Fruit fly (Drosophila melanogaster) whole organism, larva: ENCODE results near the gene CG42832.
"Not testable (repeated sequence)": the region's sequence is repeated elsewhere in the genome, so short reads cannot be mapped to it uniquely, and the experiment has no call there.

Experiments
- noc ChIP-seq: fragments of 200-800 bp; sonication (Bioruptor generic); optimal IDR thresholded peaks from 3 replicates; lab custom pipeline; 2019; ENCODE audit warnings: missing biosample characterization, mild to moderate bottlenecking, missing genetic modification characterization, moderate library complexity

Gene CG42832

DNA sequence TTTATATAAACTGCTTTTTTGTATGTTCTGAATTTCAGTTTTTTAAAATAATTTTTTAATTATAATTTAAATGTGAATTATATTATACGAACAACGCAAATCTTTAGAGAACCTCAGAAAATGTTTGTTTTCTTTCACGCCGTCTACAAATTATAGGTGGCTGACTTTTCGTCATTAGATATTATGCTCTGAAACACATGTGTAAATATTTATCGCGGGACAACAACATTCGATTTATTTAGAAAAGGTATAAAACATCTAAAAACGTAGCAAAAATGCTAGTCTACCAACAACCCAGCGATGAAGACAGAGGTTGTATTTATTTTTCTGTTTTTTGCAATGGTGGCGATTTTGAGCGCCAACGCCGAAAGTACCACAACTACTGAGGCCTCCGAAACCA is at the start of gene CG42832:
Gene CG42832, plus strand, starts transcription at position 301 of the 400 bp plus-strand sequence.
- no peak for TF ChIP-seq noc (tag; lab: Kevin White, UChicago)

DNA sequence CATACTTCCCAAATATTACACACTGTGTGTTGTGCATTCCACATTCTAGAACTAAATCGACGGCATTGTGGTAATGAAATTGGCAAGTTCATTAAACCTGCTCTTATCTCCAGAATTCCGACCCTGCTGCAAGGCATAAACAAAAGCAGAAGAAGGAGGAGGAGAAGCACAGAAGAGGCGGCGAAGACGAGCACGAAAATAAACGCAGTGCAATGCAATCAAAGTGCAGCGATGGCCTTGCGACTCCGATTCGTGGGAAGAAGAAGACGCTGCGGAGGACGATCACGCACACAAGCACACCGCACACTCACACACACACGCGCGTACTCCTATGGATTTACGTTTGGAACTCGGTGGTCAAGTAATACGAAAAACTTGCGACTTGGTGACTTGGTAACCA is 49.0 kb upstream of the CG42832 start:
- no peak for TF ChIP-seq noc (tag; lab: Kevin White, UChicago)

DNA sequence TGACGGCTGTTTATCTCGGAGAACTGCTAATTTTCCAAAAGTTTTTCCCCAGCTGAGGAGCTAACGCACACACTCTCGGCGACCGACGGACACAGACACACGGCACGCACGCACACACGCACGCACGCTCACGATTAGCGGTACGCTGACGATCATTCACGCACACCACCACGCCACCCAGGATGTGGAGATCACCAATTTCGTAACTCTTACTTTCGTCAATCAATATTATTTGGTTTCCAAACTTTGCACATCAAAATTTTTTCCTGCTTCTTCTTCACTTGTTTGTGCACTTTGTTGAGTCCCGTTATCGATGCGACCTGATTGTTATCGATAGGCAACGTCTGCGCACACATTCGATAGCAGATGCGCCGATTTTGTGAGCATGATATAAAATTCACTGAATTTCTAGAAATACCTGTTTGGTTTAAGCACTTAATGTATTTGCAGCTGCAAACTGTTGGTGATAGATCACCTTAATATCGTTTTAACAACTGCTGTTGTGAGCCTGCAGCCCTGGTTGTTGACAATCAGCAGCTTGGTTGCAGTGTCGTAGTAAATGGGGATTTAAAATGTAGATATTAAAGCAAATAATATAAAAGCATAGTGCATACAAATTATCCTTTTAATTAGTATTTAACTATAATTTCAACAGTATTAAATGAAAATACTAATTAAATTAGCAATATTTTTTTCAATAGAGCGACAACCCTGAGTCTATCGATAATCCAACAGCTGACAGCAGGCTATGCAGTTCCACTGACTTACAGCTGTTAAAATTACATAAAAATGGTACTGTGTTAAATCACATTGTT is 47.8 kb upstream of the CG42832 start, which contains the start of the genes CG7394 and Mob2:
Gene CG7394, plus strand, starts transcription at position 51 of the 815 bp plus-strand sequence.
Gene Mob2, minus strand, starts transcription at position 288 of the 815 bp plus-strand sequence.
- peak; percentile 88 for TF ChIP-seq noc (tag; lab: Kevin White, UChicago)

- TF ChIP-seq noc (tag; lab: Kevin White, UChicago), result no peak
Observed at dm6 chr3L:11563972-11564533, 45.9 kb upstream of the CG42832 start, which contains the start of the genes CG46412 and CG33267. CG46412 (minus strand) TSS chr3L:11564072. CG33267 (plus strand) TSS chr3L:11564483.

DNA sequence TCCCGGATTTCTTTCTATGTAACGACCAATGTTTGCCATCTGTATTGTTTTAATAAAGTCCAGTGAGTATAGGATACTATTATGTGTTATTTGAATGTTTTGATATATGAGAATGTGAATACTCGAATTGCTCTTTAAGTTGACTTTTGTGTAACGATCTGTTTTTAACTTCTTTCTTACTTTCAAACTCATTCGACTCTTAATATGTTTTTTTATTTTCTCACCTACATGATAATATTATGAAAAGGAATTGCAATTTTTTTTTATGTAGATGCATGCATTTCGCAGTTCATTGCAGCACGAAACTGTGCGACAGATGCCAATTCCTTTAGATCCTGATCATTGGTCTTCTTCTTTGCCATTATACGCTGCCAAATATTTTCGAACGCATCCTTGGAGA is 35.4 kb upstream of the CG42832 start, which contains the start of gene CG33490:
Gene CG33490, minus strand, starts transcription at position 101 of the 400 bp plus-strand sequence.
- TF ChIP-seq noc (tag; lab: Kevin White, UChicago), result no peak

dm6 chr3L:11576944-11577343 is 33.0 kb upstream of the CG42832 start, which contains the start of gene CG33489:
CG33489 (minus strand) TSS chr3L:11577044.
- TF ChIP-seq noc (tag; lab: Kevin White, UChicago), result not testable (repeated sequence)

DNA sequence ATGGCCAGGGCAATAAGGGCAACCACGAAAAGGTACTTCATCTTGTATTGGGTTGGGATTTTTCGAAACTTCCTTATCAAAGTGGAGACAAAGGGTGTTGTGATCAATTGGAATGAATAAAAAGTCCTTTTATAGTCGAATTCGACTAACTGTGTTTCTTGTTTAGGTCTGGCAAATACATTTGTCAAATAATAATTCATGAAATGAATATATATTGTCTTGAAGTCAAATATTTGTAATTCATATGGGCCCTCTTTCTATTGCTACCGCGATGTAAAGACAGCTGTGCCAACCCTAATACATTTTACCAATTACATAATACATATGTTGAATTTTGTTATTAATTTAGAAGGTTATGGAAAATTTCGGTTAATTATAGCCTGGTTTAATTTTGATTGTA is 32.5 kb upstream of the CG42832 start, which contains the start of gene CG33271:
Gene CG33271, minus strand, starts transcription at position 101 of the 400 bp plus-strand sequence.
- no peak for TF ChIP-seq noc (tag; lab: Kevin White, UChicago)

DNA sequence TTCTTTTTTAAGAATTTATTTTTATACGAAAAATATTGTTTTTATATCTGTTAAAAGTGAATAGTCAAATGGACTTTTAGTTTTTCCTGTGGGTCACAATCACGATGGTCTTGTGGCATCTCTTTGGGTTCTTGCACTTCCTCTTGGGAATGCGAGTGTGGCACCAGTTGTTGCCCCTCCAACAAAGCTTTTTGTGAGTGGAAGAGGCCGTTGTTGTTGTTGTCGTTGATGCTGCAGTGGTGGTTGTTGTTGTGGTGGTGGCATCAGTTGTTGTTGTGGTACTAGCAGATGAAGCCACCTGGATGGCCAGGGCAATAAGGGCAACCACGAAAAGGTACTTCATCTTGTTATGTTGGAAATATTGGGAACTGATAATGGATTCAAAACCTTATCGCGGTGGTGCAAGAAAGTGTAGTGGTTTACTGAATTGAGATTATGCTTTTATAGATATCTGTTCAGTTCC is 31.7 kb upstream of the CG42832 start, which contains the start of gene CG33270:
Gene CG33270, minus strand, starts transcription at position 413 of the 463 bp plus-strand sequence.
- TF ChIP-seq noc (tag; lab: Kevin White, UChicago), result no peak

- no peak for TF ChIP-seq noc (tag; lab: Kevin White, UChicago)
Observed at dm6 chr3L:11578847-11579246, 31.1 kb upstream of the CG42832 start.

DNA sequence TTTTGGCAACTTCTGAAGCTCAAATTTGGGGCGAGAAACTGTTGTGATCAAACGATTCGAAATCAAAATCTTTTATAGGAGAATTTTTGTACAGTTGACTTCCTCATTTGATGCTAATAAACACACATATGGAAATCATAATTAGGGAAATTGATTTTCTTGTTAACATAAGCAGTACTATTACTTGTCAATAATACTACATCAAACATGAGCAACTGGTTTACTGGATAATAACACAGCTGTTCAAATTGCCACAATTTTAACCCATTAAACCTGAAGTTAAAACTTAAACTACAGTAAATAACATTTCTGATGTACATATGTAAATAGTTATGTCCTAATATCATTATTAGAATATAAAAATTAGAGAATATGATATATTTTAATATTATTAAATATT is 30.0 kb upstream of the CG42832 start, which contains the start of gene CG43390:
Gene CG43390, minus strand, starts transcription at position 32 of the 400 bp plus-strand sequence.
- no peak for TF ChIP-seq noc (tag; lab: Kevin White, UChicago)

dm6 chr3L:11580919-11581318 is 29.0 kb upstream of the CG42832 start, which contains the start of gene CG43391:
CG43391 (minus strand) TSS chr3L:11581019.
- no peak for TF ChIP-seq noc (tag; lab: Kevin White, UChicago)

- TF ChIP-seq noc (tag; lab: Kevin White, UChicago), result no peak
Observed at dm6 chr3L:11582097-11582496, 27.8 kb upstream of the CG42832 start, which contains the start of gene CG33269. CG33269 (minus strand) TSS chr3L:11582197.

- no peak for TF ChIP-seq noc (tag; lab: Kevin White, UChicago)
Observed at dm6 chr3L:11583964-11584363, 26.0 kb upstream of the CG42832 start, which contains the start of gene CG32086. CG32086 (minus strand) TSS chr3L:11584064.

- no peak for TF ChIP-seq noc (tag; lab: Kevin White, UChicago)
Observed at dm6 chr3L:11586794-11587462, 23.0 kb upstream of the CG42832 start.
